Fruit fly (Drosophila melanogaster) whole organism, prepupa: Measurements from ENCODE around the gene fabp.

ENCODE experiments used
- Blimp-1 ChIP-seq: fragments of 200-800 bp; sonication (Bioruptor generic); optimal IDR thresholded peaks from 3 replicates; lab custom pipeline; 2017; ENCODE audit warnings: missing biosample characterization, missing genetic modification characterization, mild to moderate bottlenecking, moderate library complexity, missing genetic modification reagents
- CG10669 ChIP-seq: fragments of 200-800 bp; sonication (Bioruptor generic); optimal IDR thresholded peaks from 3 replicates; lab custom pipeline; 2018; ENCODE audit warnings: missing biosample characterization, mild to moderate bottlenecking, missing genetic modification characterization, moderate library complexity
- CG11294 ChIP-seq: fragments of 200-800 bp; sonication (Bioruptor generic); IDR thresholded peaks from 2 replicates; pipeline ENCODE4 v1.3.6; 2022; ENCODE audit warnings: missing biosample characterization, missing genetic modification characterization
- CG11762 ChIP-seq: fragments of 200-800 bp; sonication (Bioruptor generic); optimal IDR thresholded peaks from 3 replicates; lab custom pipeline; 2016; ENCODE audit warnings: missing biosample characterization, missing genetic modification characterization; ENCODE audit not compliant: insufficient read depth
- CG11902 ChIP-seq: fragments of 200-800 bp; sonication (Bioruptor generic); optimal IDR thresholded peaks from 3 replicates; lab custom pipeline; 2016; ENCODE audit warnings: missing biosample characterization, missing genetic modification characterization
- CG15336 ChIP-seq: fragments of 200-800 bp; sonication (Bioruptor generic); IDR thresholded peaks from 2 replicates; pipeline ENCODE4 v1.3.6; 2022; ENCODE audit warnings: missing biosample characterization, missing genetic modification characterization
- CG16779 ChIP-seq: fragments of 200-800 bp; sonication (Bioruptor generic); optimal IDR thresholded peaks from 3 replicates; lab custom pipeline; 2017; ENCODE audit warnings: missing biosample characterization, mild to moderate bottlenecking, missing genetic modification characterization
- CG31627 ChIP-seq: fragments of 200-800 bp; sonication (Bioruptor generic); optimal IDR thresholded peaks from 3 replicates; lab custom pipeline; 2016; ENCODE audit warnings: missing biosample characterization, missing genetic modification characterization
- CG3919 ChIP-seq: fragments of 200-800 bp; sonication (Bioruptor generic); optimal IDR thresholded peaks from 3 replicates; lab custom pipeline; 2016; ENCODE audit warnings: missing biosample characterization, missing genetic modification characterization
- CG4318 ChIP-seq: fragments of 200-800 bp; sonication (Bioruptor generic); optimal IDR thresholded peaks from 3 replicates; lab custom pipeline; 2017; ENCODE audit warnings: missing biosample characterization, mild to moderate bottlenecking, missing genetic modification characterization
- CG6163 ChIP-seq: fragments of 200-800 bp; sonication (Bioruptor generic); IDR thresholded peaks from 3 replicates; pipeline ENCODE4 v1.3.6; 2022; ENCODE audit warnings: missing biosample characterization, missing genetic modification characterization
- CG6276 ChIP-seq: fragments of 200-800 bp; sonication (Bioruptor generic); optimal IDR thresholded peaks from 2 replicates; lab custom pipeline; 2017; ENCODE audit warnings: missing biosample characterization, mild to moderate bottlenecking, missing genetic modification characterization
- CG6808 ChIP-seq: fragments of 200-800 bp; sonication (Bioruptor generic); optimal IDR thresholded peaks from 3 replicates; lab custom pipeline; 2017; ENCODE audit warnings: missing biosample characterization, missing genetic modification characterization, mild to moderate bottlenecking, moderate library complexity, missing genetic modification reagents
- CG6854 ChIP-seq: fragments of 200-800 bp; sonication (Bioruptor generic); optimal IDR thresholded peaks from 2 replicates; lab custom pipeline; 2017; ENCODE audit warnings: missing biosample characterization, mild to moderate bottlenecking, missing genetic modification characterization
- CG7368 ChIP-seq: fragments of 200-800 bp; sonication (Bioruptor generic); optimal IDR thresholded peaks from 3 replicates; lab custom pipeline; 2016; ENCODE audit warnings: missing biosample characterization, missing genetic modification characterization
- CG8119 ChIP-seq: fragments of 200-800 bp; sonication (Bioruptor generic); IDR thresholded peaks from 3 replicates; pipeline ENCODE4 v1.3.6; 2022; ENCODE audit warnings: missing biosample characterization, missing genetic modification characterization
- CG8319 ChIP-seq: fragments of 200-800 bp; sonication (Bioruptor generic); optimal IDR thresholded peaks from 3 replicates; lab custom pipeline; 2016; ENCODE audit warnings: missing biosample characterization, missing genetic modification characterization
- CG8632 ChIP-seq: fragments of 200-800 bp; sonication (Bioruptor generic); optimal IDR thresholded peaks from 3 replicates; lab custom pipeline; 2016; ENCODE audit warnings: missing biosample characterization, missing genetic modification characterization
- CG9139 ChIP-seq: fragments of 200-800 bp; sonication (Bioruptor generic); optimal IDR thresholded peaks from 3 replicates; lab custom pipeline; 2017; ENCODE audit warnings: missing biosample characterization, mild to moderate bottlenecking, missing genetic modification characterization
- Eip75B ChIP-seq: fragments of 200-800 bp; sonication (Bioruptor generic); optimal IDR thresholded peaks from 3 replicates; lab custom pipeline; 2016; ENCODE audit warnings: missing biosample characterization, missing genetic modification characterization
- Eip78C ChIP-seq: fragments of 200-800 bp; sonication (Bioruptor generic); peaks from one replicate; lab custom pipeline; 2016; ENCODE audit warnings: missing biosample characterization, missing genetic modification characterization
- Eip93F ChIP-seq: fragments of 200-800 bp; sonication (Bioruptor generic); optimal IDR thresholded peaks from 2 replicates; lab custom pipeline; 2016; ENCODE audit warnings: missing biosample characterization, mild to moderate bottlenecking, missing genetic modification characterization
- Ets96B ChIP-seq: fragments of 200-800 bp; optimal IDR thresholded peaks from 2 replicates; lab custom pipeline; 2019; ENCODE audit warnings: missing biosample characterization, mild to moderate bottlenecking, missing genetic modification characterization, moderate library complexity
- Hr39 ChIP-seq: fragments of 200-800 bp; sonication (Bioruptor generic); optimal IDR thresholded peaks from 2 replicates; lab custom pipeline; 2016; ENCODE audit warnings: missing biosample characterization, missing genetic modification characterization
- Hr4 ChIP-seq: fragments of 200-800 bp; sonication (Bioruptor generic); optimal IDR thresholded peaks from 3 replicates; lab custom pipeline; 2016; ENCODE audit warnings: missing biosample characterization, missing genetic modification characterization
- Lpt ChIP-seq: fragments of 200-800 bp; sonication (Bioruptor generic); optimal IDR thresholded peaks from 3 replicates; lab custom pipeline; 2016; ENCODE audit warnings: missing biosample characterization, missing genetic modification characterization
- Met ChIP-seq: fragments of 200-800 bp; sonication (Bioruptor generic); optimal IDR thresholded peaks from 3 replicates; lab custom pipeline; 2016; ENCODE audit warnings: missing biosample characterization, missing genetic modification characterization
- OdsH ChIP-seq: fragments of 200-800 bp; sonication (Bioruptor generic); optimal IDR thresholded peaks from 3 replicates; lab custom pipeline; 2016; ENCODE audit warnings: missing biosample characterization, missing genetic modification characterization
- Smox ChIP-seq: fragments of 200-800 bp; sonication (Bioruptor generic); optimal IDR thresholded peaks from 3 replicates; lab custom pipeline; 2016; ENCODE audit warnings: missing biosample characterization, missing genetic modification characterization
- Sox102F ChIP-seq: fragments of 200-800 bp; sonication (Bioruptor generic); optimal IDR thresholded peaks from 2 replicates; lab custom pipeline; 2016; ENCODE audit warnings: missing biosample characterization, mild to moderate bottlenecking, missing genetic modification characterization
- Sox14 ChIP-seq: fragments of 200-800 bp; sonication (Bioruptor generic); optimal IDR thresholded peaks from 3 replicates; lab custom pipeline; 2016; ENCODE audit warnings: missing biosample characterization, missing genetic modification characterization
- acj6 ChIP-seq: fragments of 200-800 bp; sonication (Bioruptor generic); optimal IDR thresholded peaks from 3 replicates; lab custom pipeline; 2016; ENCODE audit warnings: missing biosample characterization, missing genetic modification characterization
- cyc ChIP-seq: fragments of 200-800 bp; sonication (Bioruptor generic); optimal IDR thresholded peaks from 3 replicates; lab custom pipeline; 2016; ENCODE audit warnings: missing biosample characterization, missing genetic modification characterization
- dac ChIP-seq: fragments of 200-800 bp; sonication (Bioruptor generic); optimal IDR thresholded peaks from 2 replicates; lab custom pipeline; 2017; ENCODE audit warnings: missing biosample characterization, mild to moderate bottlenecking, missing genetic modification characterization
- dsx ChIP-seq: fragments of 200-800 bp; optimal IDR thresholded peaks from 3 replicates; lab custom pipeline; 2019; ENCODE audit warnings: missing biosample characterization, mild to moderate bottlenecking, missing genetic modification characterization, moderate library complexity; ENCODE audit not compliant: poor library complexity, severe bottlenecking
- eg ChIP-seq: fragments of 200-800 bp; sonication (Bioruptor generic); IDR thresholded peaks from 3 replicates; pipeline ENCODE4 v1.3.6; 2022; ENCODE audit warnings: missing biosample characterization, missing genetic modification characterization
- esn ChIP-seq: fragments of 200-800 bp; sonication (Bioruptor generic); optimal IDR thresholded peaks from 2 replicates; lab custom pipeline; 2016; ENCODE audit warnings: missing biosample characterization, mild to moderate bottlenecking, missing genetic modification characterization, moderate library complexity
- fkh ChIP-seq: fragments of 200-800 bp; sonication (Bioruptor generic); optimal IDR thresholded peaks from 3 replicates; lab custom pipeline; 2017; ENCODE audit warnings: missing biosample characterization, mild to moderate bottlenecking, missing genetic modification characterization, moderate library complexity
- lz ChIP-seq: fragments of 200-800 bp; sonication (Bioruptor generic); optimal IDR thresholded peaks from 3 replicates; lab custom pipeline; 2016; ENCODE audit warnings: missing biosample characterization, missing genetic modification characterization
- net ChIP-seq: fragments of 200-800 bp; sonication (Bioruptor generic); optimal IDR thresholded peaks from 3 replicates; lab custom pipeline; 2016; ENCODE audit warnings: missing biosample characterization, missing genetic modification characterization
- pdm3 ChIP-seq: fragments of 200-800 bp; sonication (Bioruptor generic); optimal IDR thresholded peaks from 3 replicates; lab custom pipeline; 2016; ENCODE audit warnings: missing biosample characterization, missing genetic modification characterization
- salr ChIP-seq, 2 experiments: fragments of 200-800 bp; sonication (Bioruptor generic); optimal IDR thresholded peaks; 3 replicates each; lab custom pipeline; 2016 to 2018; ENCODE audit warnings: missing biosample characterization in 2 of 2, missing genetic modification characterization in 2 of 2, mild to moderate bottlenecking in 1 of 2
- ss ChIP-seq, 2 experiments: fragments of 200-800 bp; sonication (Bioruptor generic); optimal IDR thresholded peaks; 2 replicates in 1 of 2; 3 replicates in 1 of 2; lab custom pipeline; 2017 to 2018; ENCODE audit warnings: mild to moderate bottlenecking in 2 of 2, missing biosample characterization in 2 of 2, missing genetic modification characterization in 2 of 2, moderate library complexity in 1 of 2
- svp ChIP-seq: fragments of 200-800 bp; sonication (Bioruptor generic); peaks from one replicate; lab custom pipeline; 2016; ENCODE audit warnings: missing biosample characterization, missing genetic modification characterization
- vri ChIP-seq: fragments of 200-800 bp; sonication (Bioruptor generic); optimal IDR thresholded peaks from 3 replicates; lab custom pipeline; 2016; ENCODE audit warnings: missing biosample characterization, mild to moderate bottlenecking, missing genetic modification characterization

The fabp gene

DNA sequence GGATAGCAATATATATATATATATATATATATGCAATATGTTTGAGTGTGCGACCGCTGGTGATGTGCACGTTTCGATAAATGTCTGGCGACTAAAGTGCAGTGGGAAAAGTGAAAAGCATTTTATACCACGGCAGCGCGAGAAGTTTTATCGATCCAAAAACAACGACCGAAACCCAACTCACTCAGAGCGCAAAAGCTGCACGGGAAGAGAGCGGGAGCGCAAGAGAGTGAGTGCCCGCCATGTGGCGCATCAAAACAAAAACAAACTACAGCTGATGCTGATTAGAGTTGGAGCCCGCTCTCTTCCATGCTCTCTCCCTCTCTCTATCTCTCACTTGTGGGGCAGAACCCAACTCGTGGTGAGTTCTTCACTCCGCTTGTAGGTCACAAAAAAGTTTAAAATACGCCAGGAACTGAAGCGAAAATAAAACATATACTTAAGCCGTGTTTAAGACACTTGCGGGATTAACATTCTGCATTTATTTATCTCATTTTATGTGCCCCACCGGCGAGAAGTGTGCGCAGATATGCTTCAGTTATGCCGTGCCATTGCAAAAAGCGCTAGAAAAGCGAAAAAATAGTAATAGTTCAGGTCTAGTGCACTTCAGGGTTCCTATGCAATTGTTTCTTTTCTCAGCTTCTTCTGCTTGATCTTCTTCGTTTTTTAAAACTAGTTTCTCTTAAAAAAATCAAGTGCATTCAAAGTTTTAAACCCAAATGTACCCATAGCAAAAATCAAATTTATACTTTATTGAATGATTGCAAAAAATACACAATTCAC lies 38.0 kb upstream of the fabp start:
- TF ChIP-seq Smox (no peak), Eip93F (GFP tag; lab: Kevin White, UChicago) (peak; percentile 10), pdm3 (GFP tag; lab: Kevin White, UChicago) (no peak), salr (GFP tag; optimal IDR thresholded peaks at IDR 0.05; lab: Kevin White, UChicago) (no peak), dsx (peak; percentile 39), net (GFP tag; lab: Kevin White, UChicago) (no peak), CG6163 (GFP tag; lab: Robert Waterston, UW) (peak; percentile 70; the same call in 2 of the 3 replicates), CG15336 (GFP tag; lab: Robert Waterston, UW) (peak; percentile 82), Ets96B (tag; lab: Kevin White, UChicago) (peak; percentile 25), OdsH (GFP tag; lab: Kevin White, UChicago) (no peak), Eip75B (GFP tag; lab: Kevin White, UChicago) (peak; percentile 10), Lpt (no peak), Hr4 (GFP tag; lab: Kevin White, UChicago) (no peak), Sox102F (GFP tag; lab: Kevin White, UChicago) (peak; percentile 26), esn (peak; percentile 14), CG6808 (GFP tag; lab: Kevin White, UChicago) (peak; percentile 57), CG11762 (GFP tag; lab: Kevin White, UChicago) (no peak), ss (GFP tag; optimal IDR thresholded peaks at IDR 0.05; lab: Kevin White, UChicago) (peak; percentile 64 to 70), Eip78C (GFP tag; lab: Kevin White, UChicago) (peak; percentile 84), CG7368 (no peak), CG6276 (GFP tag; lab: Kevin White, UChicago) (peak; percentile 67), CG11294 (GFP tag; lab: Robert Waterston, UW) (no peak), CG8119 (GFP tag; lab: Robert Waterston, UW) (peak; percentile 70), eg (GFP tag; lab: Robert Waterston, UW) (peak; percentile 65; the same call in 1 of the 3 replicates), CG3919 (peak; percentile 8), CG10669 (peak; percentile 30), CG6854 (GFP tag; lab: Kevin White, UChicago) (peak; percentile 72), svp (GFP tag; lab: Kevin White, UChicago) (no peak), cyc (GFP tag; lab: Kevin White, UChicago) (no peak), CG8319 (no peak), CG31627 (GFP tag; lab: Kevin White, UChicago) (no peak), CG9139 (GFP tag; lab: Kevin White, UChicago) (peak; percentile 72), CG8632 (GFP tag; lab: Kevin White, UChicago) (no peak), acj6 (GFP tag; lab: Kevin White, UChicago) (no peak), CG11902 (no peak), Blimp-1 (GFP tag; lab: Kevin White, UChicago) (no peak), CG16779 (peak; percentile 59), vri (GFP tag; lab: Kevin White, UChicago) (peak; percentile 7), fkh (no peak)

dm6 chr3R:11603136-11603535 lies 36.3 kb upstream of the fabp start:
- TF ChIP-seq Lpt (no peak), CG3919 (no peak), CG4318 (GFP tag; lab: Kevin White, UChicago) (no peak), dac (GFP tag; lab: Kevin White, UChicago) (no peak), salr (GFP tag; optimal IDR thresholded peaks at IDR 0.05; lab: Kevin White, UChicago) (no peak), lz (GFP tag; lab: Kevin White, UChicago) (no peak), Hr39 (GFP tag; lab: Kevin White, UChicago) (no peak), CG8319 (no peak), Sox14 (no peak), Eip78C (GFP tag; lab: Kevin White, UChicago) (peak; percentile 7), svp (GFP tag; lab: Kevin White, UChicago) (peak; percentile 27), pdm3 (GFP tag; lab: Kevin White, UChicago) (no peak), Smox (no peak), eg (GFP tag; lab: Robert Waterston, UW) (0 out of 3 replicates have a peak, but pooled peaks have one; percentile 19), Blimp-1 (GFP tag; lab: Kevin White, UChicago) (no peak), Hr4 (GFP tag; lab: Kevin White, UChicago) (no peak), CG8119 (GFP tag; lab: Robert Waterston, UW) (no peak), Met (GFP tag; lab: Kevin White, UChicago) (no peak)
- TF ChIP-seq, all 60 proteins: peak for 3
